Worm (Caenorhabditis elegans) whole organism, young adult: Measurements from ENCODE around the gene T05H10.4.

Experiments used
- B0035.1 ChIP-seq: sonication (generic microtip); optimal IDR thresholded peaks from 2 replicates; lab custom pipeline; 2016; ENCODE audit warnings: missing genetic modification characterization, mild to moderate bottlenecking, missing compliant biosample characterization, missing genotype, missing genetic modification reagents
- B0261.1 ChIP-seq: sonication (generic microtip); optimal IDR thresholded peaks from 2 replicates; lab custom pipeline; 2016; ENCODE audit warnings: mild to moderate bottlenecking, missing genetic modification characterization, moderate library complexity, missing compliant biosample characterization
- C06A6.2 ChIP-seq: fragments of 200-800 bp; sonication (Bioruptor generic); conservative IDR thresholded peaks from 2 replicates; pipeline ENCODE4 v1.3.6; 2022; ENCODE audit warnings: missing genetic modification characterization, missing compliant biosample characterization
- D2030.7 ChIP-seq: fragments of 200-800 bp; sonication (Bioruptor generic); IDR thresholded peaks from 2 replicates; pipeline ENCODE4 v1.3.6; 2022; ENCODE audit warnings: missing genetic modification reagents, missing genetic modification characterization, missing compliant biosample characterization
- F37B4.10 ChIP-seq: fragments of 200-800 bp; sonication (Bioruptor generic); IDR thresholded peaks from 2 replicates; pipeline ENCODE4 v1.3.6; 2022; ENCODE audit warnings: missing genetic modification characterization, missing compliant biosample characterization
- F49E8.2 ChIP-seq: sonication (generic microtip); optimal IDR thresholded peaks from 3 replicates; lab custom pipeline; 2017; ENCODE audit warnings: missing genetic modification characterization, mild to moderate bottlenecking, missing compliant biosample characterization, antibody characterized with exemption, moderate library complexity; ENCODE audit not compliant: insufficient read depth
- F57A8.1 ChIP-seq: fragments of 200-800 bp; sonication (Bioruptor generic); optimal IDR thresholded peaks from 2 replicates; lab custom pipeline; 2018; ENCODE audit warnings: mild to moderate bottlenecking, missing genetic modification characterization, moderate library complexity, missing compliant biosample characterization
- K12H6.12 ChIP-seq: fragments of 200-800 bp; sonication (Bioruptor generic); optimal IDR thresholded peaks from 2 replicates; lab custom pipeline; 2018; ENCODE audit warnings: mild to moderate bottlenecking, missing genetic modification characterization, missing compliant biosample characterization
- T26A5.8 ChIP-seq: sonication (generic microtip); optimal IDR thresholded peaks from 2 replicates; lab custom pipeline; 2016; ENCODE audit warnings: missing genetic modification characterization, missing compliant biosample characterization
- Y56A3A.18 ChIP-seq: fragments of 200-800 bp; sonication (Bioruptor generic); IDR thresholded peaks from 2 replicates; pipeline ENCODE4 v1.3.6; 2022; ENCODE audit warnings: missing genetic modification reagents, missing genetic modification characterization, missing compliant biosample characterization
- Y67H2A.10 ChIP-seq: fragments of 200-800 bp; sonication (Bioruptor generic); conservative IDR thresholded peaks from 2 replicates; pipeline ENCODE4 v1.3.6; 2022; ENCODE audit warnings: missing genetic modification reagents, missing genetic modification characterization, missing compliant biosample characterization
- aptf-3 ChIP-seq: fragments of 200-800 bp; sonication (Bioruptor generic); IDR thresholded peaks from 2 replicates; pipeline ENCODE4 v1.3.6; 2022; ENCODE audit warnings: missing genetic modification characterization, missing compliant biosample characterization
- attf-3 ChIP-seq: fragments of 200-800 bp; sonication (Bioruptor generic); conservative IDR thresholded peaks from 2 replicates; pipeline ENCODE4 v1.3.6; 2022; ENCODE audit warnings: missing genetic modification reagents, missing genetic modification characterization, missing compliant biosample characterization
- cebp-2 ChIP-seq: fragments of 200-800 bp; sonication (Bioruptor generic); IDR thresholded peaks from 2 replicates; pipeline ENCODE4 v1.3.6; 2022; ENCODE audit warnings: missing genetic modification characterization, missing compliant biosample characterization
- ceh-79 ChIP-seq: sonication (generic microtip); optimal IDR thresholded peaks from 2 replicates; lab custom pipeline; 2017; ENCODE audit warnings: mild to moderate bottlenecking, missing genetic modification characterization, missing compliant biosample characterization
- chd-7 ChIP-seq: sonication (generic microtip); optimal IDR thresholded peaks from 2 replicates; lab custom pipeline; 2016; ENCODE audit warnings: mild to moderate bottlenecking, missing genetic modification characterization, moderate library complexity, missing compliant biosample characterization
- dox-1 ChIP-seq: fragments of 200-800 bp; sonication (Bioruptor generic); IDR thresholded peaks from 2 replicates; pipeline ENCODE4 v1.3.6; 2022; ENCODE audit warnings: missing genetic modification reagents, missing genetic modification characterization, missing compliant biosample characterization
- dpff-1 ChIP-seq: sonication (generic microtip); optimal IDR thresholded peaks from 2 replicates; lab custom pipeline; 2017; ENCODE audit warnings: mild to moderate bottlenecking, missing genetic modification characterization, missing compliant biosample characterization
- dpl-1 ChIP-seq: fragments of 150-350 bp; optimal IDR thresholded peaks from 2 replicates; lab custom pipeline; 2014; ENCODE audit warnings: missing biosample characterization, missing genetic modification reagents, missing genetic modification characterization
- egl-18 ChIP-seq: fragments of 200-800 bp; sonication (Bioruptor generic); IDR thresholded peaks from 2 replicates; pipeline ENCODE4 v1.3.6; 2022; ENCODE audit warnings: missing genetic modification reagents, missing genetic modification characterization, missing compliant biosample characterization
- ets-4 ChIP-seq: fragments of 200-800 bp; sonication (Bioruptor generic); optimal IDR thresholded peaks from 2 replicates; lab custom pipeline; 2018; ENCODE audit warnings: mild to moderate bottlenecking, missing genetic modification characterization, missing compliant biosample characterization
- fkh-3 ChIP-seq: sonication (generic microtip); optimal IDR thresholded peaks from 2 replicates; lab custom pipeline; 2016; ENCODE audit warnings: mild to moderate bottlenecking, missing genetic modification characterization, missing compliant biosample characterization
- gei-17 ChIP-seq: fragments of 200-800 bp; sonication (Bioruptor generic); optimal IDR thresholded peaks from 2 replicates; lab custom pipeline; 2018; ENCODE audit warnings: mild to moderate bottlenecking, missing genetic modification characterization, missing compliant biosample characterization
- hlh-12 ChIP-seq: sonication (generic microtip); optimal IDR thresholded peaks from 2 replicates; lab custom pipeline; 2016; ENCODE audit warnings: missing genetic modification characterization, missing compliant biosample characterization
- hlh-26 ChIP-seq: fragments of 200-800 bp; sonication (Bioruptor generic); conservative IDR thresholded peaks from 2 replicates; pipeline ENCODE4 v1.3.6; 2022; ENCODE audit warnings: missing genetic modification reagents, missing genetic modification characterization, missing compliant biosample characterization
- hmg-1.2 ChIP-seq: fragments of 200-800 bp; sonication (Bioruptor generic); IDR thresholded peaks from 2 replicates; pipeline ENCODE4 v1.3.6; 2022; ENCODE audit warnings: missing genetic modification reagents, missing genetic modification characterization, missing compliant biosample characterization
- hmg-20 ChIP-seq: fragments of 200-800 bp; sonication (Bioruptor generic); IDR thresholded peaks from 2 replicates; pipeline ENCODE4 v1.3.6; 2022; ENCODE audit warnings: missing genetic modification reagents, missing genetic modification characterization, missing compliant biosample characterization
- hsf-1 ChIP-seq: fragments of 200-800 bp; sonication (Bioruptor generic); IDR thresholded peaks from 2 replicates; pipeline ENCODE4 v1.3.6; 2022; ENCODE audit warnings: missing genetic modification reagents, missing genetic modification characterization, missing compliant biosample characterization
- lin-26 ChIP-seq: fragments of 200-800 bp; sonication (Bioruptor generic); IDR thresholded peaks from 2 replicates; pipeline ENCODE4 v1.3.6; 2022; ENCODE audit warnings: missing genetic modification reagents, missing genetic modification characterization, missing compliant biosample characterization
- lin-54 ChIP-seq: fragments of 200-800 bp; sonication (Bioruptor generic); optimal IDR thresholded peaks from 2 replicates; lab custom pipeline; 2018; ENCODE audit warnings: mild to moderate bottlenecking, missing genetic modification characterization, missing compliant biosample characterization
- lsy-27 ChIP-seq: sonication (generic microtip); optimal IDR thresholded peaks from 2 replicates; lab custom pipeline; 2017; ENCODE audit warnings: missing genetic modification characterization, mild to moderate bottlenecking, missing compliant biosample characterization, antibody characterized with exemption, missing genotype, borderline replicate concordance; ENCODE audit not compliant: insufficient read depth
- madf-10 ChIP-seq: sonication (generic microtip); optimal IDR thresholded peaks from 2 replicates; lab custom pipeline; 2016; ENCODE audit warnings: mild to moderate bottlenecking, missing genetic modification characterization, missing compliant biosample characterization
- madf-6 ChIP-seq: fragments of 200-800 bp; sonication (Bioruptor generic); IDR thresholded peaks from 2 replicates; pipeline ENCODE4 v1.3.6; 2022; ENCODE audit warnings: missing genetic modification reagents, missing genetic modification characterization, missing compliant biosample characterization
- mcd-1 ChIP-seq: fragments of 200-800 bp; sonication (Bioruptor generic); IDR thresholded peaks from 2 replicates; pipeline ENCODE4 v1.3.6; 2022; ENCODE audit warnings: missing genetic modification reagents, missing genetic modification characterization, missing compliant biosample characterization
- mel-28 ChIP-seq: sonication (generic microtip); optimal IDR thresholded peaks from 2 replicates; lab custom pipeline; 2016; ENCODE audit warnings: borderline replicate concordance, mild to moderate bottlenecking, missing genetic modification characterization, missing compliant biosample characterization
- nfyb-1 ChIP-seq: fragments of 200-800 bp; sonication (Bioruptor generic); IDR thresholded peaks from 2 replicates; pipeline ENCODE4 v1.3.6; 2022; ENCODE audit warnings: missing genetic modification reagents, missing genetic modification characterization, missing compliant biosample characterization
- nhr-179 ChIP-seq: sonication (generic microtip); optimal IDR thresholded peaks from 2 replicates; lab custom pipeline; 2016; ENCODE audit warnings: mild to moderate bottlenecking, missing genetic modification characterization, missing compliant biosample characterization
- nhr-80 ChIP-seq: sonication (generic microtip); optimal IDR thresholded peaks from 2 replicates; lab custom pipeline; 2016; ENCODE audit warnings: missing genetic modification characterization, missing compliant biosample characterization
- rcor-1 ChIP-seq: fragments of 200-800 bp; sonication (Bioruptor generic); IDR thresholded peaks from 2 replicates; pipeline ENCODE4 v1.3.6; 2022; ENCODE audit warnings: missing genetic modification reagents, missing genetic modification characterization, missing compliant biosample characterization
- repo-1 ChIP-seq: sonication (generic microtip); optimal IDR thresholded peaks from 2 replicates; lab custom pipeline; 2017; ENCODE audit warnings: mild to moderate bottlenecking, missing genetic modification characterization, missing compliant biosample characterization
- snpc-3.4 ChIP-seq: sonication (generic microtip); optimal IDR thresholded peaks from 2 replicates; lab custom pipeline; 2017; ENCODE audit warnings: missing genetic modification characterization, mild to moderate bottlenecking, missing compliant biosample characterization, antibody characterized with exemption, moderate library complexity, missing genotype, missing genetic modification reagents
- somi-1 ChIP-seq: fragments of 200-800 bp; sonication (Bioruptor generic); optimal IDR thresholded peaks from 2 replicates; lab custom pipeline; 2018; ENCODE audit warnings: mild to moderate bottlenecking, missing genetic modification characterization, missing compliant biosample characterization
- sptf-2 ChIP-seq: fragments of 200-800 bp; sonication (Bioruptor generic); optimal IDR thresholded peaks from 2 replicates; lab custom pipeline; 2018; ENCODE audit warnings: mild to moderate bottlenecking, missing genetic modification characterization, missing compliant biosample characterization
- tlf-1 ChIP-seq: fragments of 200-800 bp; sonication (Bioruptor generic); optimal IDR thresholded peaks from 2 replicates; lab custom pipeline; 2018; ENCODE audit warnings: mild to moderate bottlenecking, missing genetic modification characterization, missing compliant biosample characterization
- ztf-22 ChIP-seq: fragments of 200-800 bp; sonication (Bioruptor generic); optimal IDR thresholded peaks from 2 replicates; lab custom pipeline; 2018; ENCODE audit warnings: mild to moderate bottlenecking, missing genetic modification characterization, moderate library complexity, missing compliant biosample characterization
- ztf-28 ChIP-seq: fragments of 200-800 bp; sonication (Bioruptor generic); IDR thresholded peaks from 2 replicates; pipeline ENCODE4 v1.3.6; 2022; ENCODE audit warnings: missing genetic modification reagents, missing genetic modification characterization, missing compliant biosample characterization
- ztf-3 ChIP-seq: fragments of 200-800 bp; sonication (Bioruptor generic); optimal IDR thresholded peaks from 2 replicates; lab custom pipeline; 2018; ENCODE audit warnings: mild to moderate bottlenecking, missing genetic modification characterization, missing compliant biosample characterization

The T05H10.4 gene

ce11 chrII:8015483-8015938 lies 37.4 kb upstream of the T05H10.4 start (continued):
- TF ChIP-seq madf-10 (tag; lab: Kevin White, UChicago) (no peak), F57A8.1 (GFP tag; lab: Kevin White, UChicago) (no peak), hlh-12 (tag; lab: Kevin White, UChicago) (no peak), lsy-27 (tag; lab: Kevin White, UChicago) (no peak), dpff-1 (tag; lab: Kevin White, UChicago) (peak; percentile 10), hsf-1 (GFP tag; lab: Robert Waterston, UW) (peak; percentile 77), ets-4 (no peak), rcor-1 (GFP tag; lab: Robert Waterston, UW) (peak; percentile 87), ztf-3 (GFP tag; lab: Kevin White, UChicago) (no peak), mcd-1 (GFP tag; lab: Robert Waterston, UW) (peak; percentile 89), Y67H2A.10 (GFP tag; lab: Robert Waterston, UW) (peak; percentile 77; the same call in 1 of the 2 replicates), lin-26 (GFP tag; lab: Robert Waterston, UW) (no peak), nhr-80 (tag; lab: Kevin White, UChicago) (no peak), D2030.7 (peak; percentile 92), ztf-22 (GFP tag; lab: Kevin White, UChicago) (no peak), Y56A3A.18 (peak; percentile 63; the same call in 1 of the 2 replicates), somi-1 (GFP tag; lab: Kevin White, UChicago) (peak; percentile 0), madf-6 (GFP tag; lab: Robert Waterston, UW) (peak; percentile 97), attf-3 (GFP tag; lab: Robert Waterston, UW) (0 out of 2 replicates have a peak, but pooled peaks have one; percentile 41), hlh-26 (no peak), F37B4.10 (no peak), mel-28 (tag; lab: Kevin White, UChicago) (no peak), tlf-1 (GFP tag; lab: Kevin White, UChicago) (peak; percentile 87), snpc-3.4 (tag; lab: Kevin White, UChicago) (peak; percentile 92), B0035.1 (peak; percentile 4), cebp-2 (GFP tag; lab: Robert Waterston, UW) (no peak), C06A6.2 (GFP tag; lab: Robert Waterston, UW) (no peak), lin-54 (GFP tag; lab: Kevin White, UChicago) (peak; percentile 72), aptf-3 (GFP tag; lab: Robert Waterston, UW) (no peak), gei-17 (GFP tag; lab: Kevin White, UChicago) (no peak), T26A5.8 (no peak), hmg-20 (GFP tag; lab: Robert Waterston, UW) (no peak), egl-18 (no peak), fkh-3 (no peak), sptf-2 (GFP tag; lab: Kevin White, UChicago) (no peak), B0261.1 (tag; lab: Kevin White, UChicago) (no peak), dox-1 (GFP tag; lab: Robert Waterston, UW) (peak; percentile 88), ztf-28 (GFP tag; lab: Robert Waterston, UW) (0 out of 2 replicates have a peak, but pooled peaks have one; percentile 29), dpl-1 (GFP tag; lab: Kevin White, UChicago) (peak; percentile 86), nfyb-1 (peak; percentile 58), nhr-179 (no peak), K12H6.12 (tag; lab: Kevin White, UChicago) (peak; percentile 47), chd-7 (tag; lab: Kevin White, UChicago) (no peak), ceh-79 (tag; lab: Kevin White, UChicago) (no peak), F49E8.2 (tag; lab: Kevin White, UChicago) (peak; percentile 47), repo-1 (tag; lab: Kevin White, UChicago) (peak; percentile 69), hmg-1.2 (peak; percentile 64)
